Worm (Caenorhabditis elegans): ENCODE measurements around the gene cgt-3.

DNA sequence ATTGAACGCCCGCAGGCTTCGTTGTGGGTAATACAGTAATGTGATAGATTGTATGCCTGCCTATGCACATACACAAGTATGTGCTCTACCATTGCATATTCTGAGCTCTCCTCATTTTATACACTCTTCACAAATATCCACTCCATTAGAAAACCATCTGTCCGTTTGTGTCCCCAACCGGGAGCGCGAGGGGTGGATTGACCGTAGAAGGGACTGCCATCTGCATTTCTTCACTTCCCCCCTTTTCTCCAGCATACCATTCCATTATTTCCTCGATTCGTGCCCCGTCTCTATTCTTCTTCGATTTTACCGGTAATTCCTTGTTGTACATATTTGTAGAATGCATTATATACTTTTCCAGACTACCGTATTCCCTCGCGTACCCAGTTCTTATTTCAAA, 22.0 kb downstream of the cgt-3 start:
- TF ChIP-seq C06A6.2 (GFP tag; conservative IDR thresholded peaks at IDR 0.05), result no peak
- TF ChIP-seq pha-4 (tag; optimal IDR thresholded peaks at IDR 0.05), result no peak
- no peak for TF ChIP-seq pbrm-1 (GFP tag; IDR thresholded peaks at IDR 0.05)
- TF ChIP-seq him-1 (tag; optimal IDR thresholded peaks at IDR 0.05), result no peak
- TF ChIP-seq dpl-1 (GFP tag; optimal IDR thresholded peaks at IDR 0.05), result no peak
- no peak for TF ChIP-seq snpc-4 (GFP tag; optimal IDR thresholded peaks at IDR 0.05)
- no peak for TF ChIP-seq snpc-4 (tag; optimal IDR thresholded peaks at IDR 0.05)
- TF ChIP-seq gei-17 (GFP tag; optimal IDR thresholded peaks at IDR 0.05), result no peak
- no peak for TF ChIP-seq ceh-91 (GFP tag; IDR thresholded peaks at IDR 0.05)
- TF ChIP-seq hrde-1 (tag; optimal IDR thresholded peaks at IDR 0.05; ENCODE audit: borderline replicate concordance), result no peak
